Worm (Caenorhabditis elegans) whole organism, late embryonic: ENCODE measurements around the gene drd-10.

Experiments
- ceh-18 ChIP-seq: sonication (generic microtip); optimal IDR thresholded peaks from 2 replicates; lab custom pipeline; 2016; ENCODE audit warnings: missing genetic modification characterization, missing compliant biosample characterization
- ceh-48 ChIP-seq: sonication (generic microtip); optimal IDR thresholded peaks from 2 replicates; lab custom pipeline; 2016; ENCODE audit warnings: missing genetic modification characterization, inconsistent platforms, missing compliant biosample characterization
- hlh-8 ChIP-seq: sonication (generic microtip); optimal IDR thresholded peaks from 2 replicates; lab custom pipeline; 2016; ENCODE audit warnings: missing genotype, missing genetic modification characterization, missing compliant biosample characterization
- pqm-1 ChIP-seq: sonication (generic microtip); optimal IDR thresholded peaks from 2 replicates; lab custom pipeline; 2016; ENCODE audit warnings: missing genetic modification characterization, missing compliant biosample characterization
- unc-55 ChIP-seq: sonication (generic microtip); optimal IDR thresholded peaks from 2 replicates; lab custom pipeline; 2017; ENCODE audit warnings: missing biosample characterization, missing genetic modification reagents, missing genetic modification characterization

DNA sequence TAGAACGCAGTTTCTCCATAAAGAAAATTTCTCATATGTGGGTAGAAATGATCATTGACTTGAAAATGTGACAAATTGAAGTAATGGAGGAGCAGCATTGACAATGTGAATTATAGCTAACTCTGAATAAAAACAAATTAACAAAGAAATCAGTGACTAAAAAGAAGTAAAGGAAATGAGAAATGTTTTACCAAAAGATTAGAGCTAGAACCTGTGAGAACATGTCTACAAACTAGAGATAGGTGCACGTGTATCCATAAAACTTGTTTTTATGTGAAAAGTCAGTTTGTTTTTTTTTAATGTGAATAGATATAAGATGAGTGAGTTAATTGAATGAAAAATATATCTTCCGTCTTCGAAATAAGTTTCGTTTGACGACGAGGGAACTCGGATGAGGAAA is 28.4 kb upstream of the drd-10 start, which contains the start of gene sre-12:
- no peak for TF ChIP-seq hlh-8
- TF ChIP-seq ceh-48 (tag; lab: Kevin White, UChicago): no peak
- no peak for TF ChIP-seq pqm-1 (tag; lab: Kevin White, UChicago)
- TF ChIP-seq unc-55 (GFP tag; lab: Kevin White, UChicago): no peak
- no peak for TF ChIP-seq ceh-18 (tag; lab: Kevin White, UChicago)
